Fruit fly (Drosophila melanogaster): ENCODE data around the gene Hsc70-4.

Gene Hsc70-4

dm6 chr3R:15250454-15250853 is 8.0 kb downstream of the Hsc70-4 start (continued):
- TF ChIP-seq CG15514 (GFP tag; optimal IDR thresholded peaks at IDR 0.05) (peak; percentile 43), CG30020 (tag; optimal IDR thresholded peaks at IDR 0.05) (no peak), CG6689 (GFP tag; IDR thresholded peaks at IDR 0.05) (peak; percentile 64), seq (GFP tag; IDR thresholded peaks at IDR 0.05) (peak; percentile 74), CG4360 (GFP tag; IDR thresholded peaks at IDR 0.05) (peak; percentile 35; the same call in 1 of the 2 replicates), bbx (GFP tag; IDR thresholded peaks at IDR 0.05; ENCODE audit: partially characterized antibody) (no peak), CG12104 (GFP tag; optimal IDR thresholded peaks at IDR 0.05) (no peak), en (GFP tag; optimal IDR thresholded peaks at IDR 0.05) (no peak), CG10147 (GFP tag; optimal IDR thresholded peaks at IDR 0.05) (no peak), MESR4 (GFP tag; optimal IDR thresholded peaks at IDR 0.05) (no peak), Xrp1 (GFP tag; IDR thresholded peaks at IDR 0.05) (peak; percentile 81), cwo (GFP tag; optimal IDR thresholded peaks at IDR 0.05) (peak; percentile 72), CG6175 (GFP tag; IDR thresholded peaks at IDR 0.05) (0 out of 3 replicates have a peak, but pooled peaks have one; percentile 57), chm (GFP tag; IDR thresholded peaks at IDR 0.05) (0 out of 2 replicates have a peak, but pooled peaks have one; percentile 53), Hr78 (GFP tag; optimal IDR thresholded peaks at IDR 0.05) (no peak), Camta (GFP tag; optimal IDR thresholded peaks at IDR 0.05) (no peak), CTCF (GFP tag; optimal IDR thresholded peaks at IDR 0.05) (no peak), ci (GFP tag; IDR thresholded peaks at IDR 0.05) (peak; percentile 75; the same call in 2 of the 3 replicates), grau (tag; optimal IDR thresholded peaks at IDR 0.05) (peak; percentile 75), CG42726 (GFP tag; IDR thresholded peaks at IDR 0.05; ENCODE audit: partially characterized antibody) (no peak), dati (GFP tag; IDR thresholded peaks at IDR 0.05) (peak; percentile 49; the same call in 1 of the 2 replicates), CG3847 (GFP tag; IDR thresholded peaks at IDR 0.05) (peak; percentile 51), gce (GFP tag; IDR thresholded peaks at IDR 0.05) (0 out of 3 replicates have a peak, but pooled peaks have one; percentile 38), Chrac-16 (GFP tag; optimal IDR thresholded peaks at IDR 0.05) (peak; percentile 35), CG34376 (GFP tag; optimal IDR thresholded peaks at IDR 0.05) (peak; percentile 41), tup (GFP tag; optimal IDR thresholded peaks at IDR 0.05) (no peak), CG11723 (GFP tag; optimal IDR thresholded peaks at IDR 0.05) (no peak), sna (GFP tag; IDR thresholded peaks at IDR 0.05; ENCODE audit: partially characterized antibody) (no peak), tgo (GFP tag; IDR thresholded peaks at IDR 0.05) (peak; percentile 80), ssp (GFP tag; IDR thresholded peaks at IDR 0.05) (peak; percentile 53), Dip2 (GFP tag; IDR thresholded peaks at IDR 0.05) (no peak), ind (GFP tag; optimal IDR thresholded peaks at IDR 0.05) (peak; percentile 58), Tbp (GFP tag; optimal IDR thresholded peaks at IDR 0.05) (no peak), pzg (GFP tag; optimal IDR thresholded peaks at IDR 0.05) (no peak), CG8478 (optimal IDR thresholded peaks at IDR 0.05) (no peak), dan (GFP tag; IDR thresholded peaks at IDR 0.05) (no peak), CG8765 (GFP tag; IDR thresholded peaks at IDR 0.05) (no peak), dmrt99B (tag; optimal IDR thresholded peaks at IDR 0.05) (no peak), fu2 (GFP tag; optimal IDR thresholded peaks at IDR 0.05) (no peak), sr (GFP tag; IDR thresholded peaks at IDR 0.05) (0 out of 3 replicates have a peak, but pooled peaks have one; percentile 15), ara (GFP tag; IDR thresholded peaks at IDR 0.05) (peak; percentile 52), tll (GFP tag; optimal IDR thresholded peaks at IDR 0.05) (no peak), CG30403 (GFP tag; optimal IDR thresholded peaks at IDR 0.05) (no peak), CG7556 (GFP tag; optimal IDR thresholded peaks at IDR 0.05) (peak; percentile 87), yki (optimal IDR thresholded peaks at IDR 0.05) (no peak), Ravus (GFP tag; IDR thresholded peaks at IDR 0.05) (peak; percentile 20), tx (GFP tag; optimal IDR thresholded peaks at IDR 0.05) (no peak), crol (GFP tag; IDR thresholded peaks at IDR 0.05) (no peak), wek (GFP tag; optimal IDR thresholded peaks at IDR 0.05) (no peak), NfI (GFP tag; optimal IDR thresholded peaks at IDR 0.05) (peak; percentile 74), Dip3 (GFP tag; optimal IDR thresholded peaks at IDR 0.05) (peak; percentile 34), br (optimal IDR thresholded peaks at IDR 0.05) (no peak), vnd (GFP tag; IDR thresholded peaks at IDR 0.05; ENCODE audit: partially characterized antibody) (no peak)
